Worm (Caenorhabditis elegans) whole organism, late embryonic: Measurements from ENCODE around the gene tdo-2.

Experiments
- ceh-2 ChIP-seq: sonication (generic microtip); optimal IDR thresholded peaks from 2 replicates; lab custom pipeline; 2016; ENCODE audit warnings: missing genotype, missing genetic modification characterization, missing compliant biosample characterization
- dve-1 ChIP-seq: sonication (generic microtip); optimal IDR thresholded peaks from 2 replicates; lab custom pipeline; 2017; ENCODE audit warnings: antibody characterized with exemption, mild to moderate bottlenecking, missing genetic modification characterization, missing compliant biosample characterization
- ets-4 ChIP-seq: sonication (generic microtip); optimal IDR thresholded peaks from 2 replicates; lab custom pipeline; 2016; ENCODE audit warnings: missing genetic modification characterization, missing compliant biosample characterization
- hlh-13 ChIP-seq: fragments of 200-800 bp; sonication (Bioruptor generic); optimal IDR thresholded peaks from 2 replicates; lab custom pipeline; 2018; ENCODE audit warnings: mild to moderate bottlenecking, missing genetic modification characterization, missing compliant biosample characterization
- nfya-1 ChIP-seq: sonication (generic microtip); optimal IDR thresholded peaks from 2 replicates; lab custom pipeline; 2017; ENCODE audit warnings: missing genetic modification characterization, mild to moderate bottlenecking, missing compliant biosample characterization, antibody characterized with exemption, moderate library complexity
- odd-2 ChIP-seq: sonication (generic microtip); optimal IDR thresholded peaks from 2 replicates; lab custom pipeline; 2017; ENCODE audit warnings: antibody characterized with exemption, mild to moderate bottlenecking, missing genetic modification characterization, missing compliant biosample characterization
- pax-1 ChIP-seq: fragments of 150-350 bp; optimal IDR thresholded peaks from 2 replicates; lab custom pipeline; 2014; ENCODE audit warnings: missing biosample characterization, missing genetic modification characterization
- rnt-1 ChIP-seq: sonication (generic microtip); optimal IDR thresholded peaks from 2 replicates; lab custom pipeline; 2016; ENCODE audit warnings: missing genetic modification characterization, missing compliant biosample characterization
- tbx-2 ChIP-seq: sonication (generic microtip); optimal IDR thresholded peaks from 2 replicates; lab custom pipeline; 2016; ENCODE audit warnings: missing genetic modification characterization, missing compliant biosample characterization
- ztf-16 ChIP-seq: sonication (generic microtip); optimal IDR thresholded peaks from 2 replicates; lab custom pipeline; 2017; ENCODE audit warnings: missing genetic modification characterization, missing compliant biosample characterization

- no peak for TF ChIP-seq nfya-1 (tag; lab: Kevin White, UChicago)
- no peak for TF ChIP-seq ets-4
- TF ChIP-seq ceh-2 (tag; lab: Kevin White, UChicago), result no peak
- no peak for TF ChIP-seq pax-1
- no peak for TF ChIP-seq dve-1 (tag; lab: Kevin White, UChicago)
- TF ChIP-seq odd-2 (tag; lab: Kevin White, UChicago), result no peak
- no peak for TF ChIP-seq rnt-1 (tag; lab: Kevin White, UChicago)
- no peak for TF ChIP-seq hlh-13 (GFP tag; lab: Kevin White, UChicago)
- no peak for TF ChIP-seq tbx-2 (tag; lab: Kevin White, UChicago)
- no peak for TF ChIP-seq ztf-16 (tag; lab: Kevin White, UChicago)
Measured at ce11 chrIII:5945865-5946264, 26.1 kb upstream of the tdo-2 start, which contains the start of gene F25B5.5.
